Fruit fly (Drosophila melanogaster): ENCODE measurements around the gene CG14143.
A peak's percentile ranks its signal among the peaks of the same experiment; 100 is the strongest.

The CG14143 gene

dm6 chr3L:11164899-11165298 lies 30.1 kb downstream of the CG14143 start, which contains the start of gene Alg10 (continued):
- TF ChIP-seq insv (GFP tag; optimal IDR thresholded peaks at IDR 0.05) (peak in 1 of 2 experiments; percentile 90), crp (GFP tag; optimal IDR thresholded peaks at IDR 0.05) (peak in 1 of 2 experiments; percentile 51), sim (GFP tag; IDR thresholded peaks at IDR 0.05) (no peak), pzg (GFP tag; optimal IDR thresholded peaks at IDR 0.05) (peak; percentile 32)

- TF ChIP-seq tap (tag; optimal IDR thresholded peaks at IDR 0.05), result no peak
- peak; percentile 65 for TF ChIP-seq CG6854 (GFP tag; optimal IDR thresholded peaks at IDR 0.05)
- TF ChIP-seq CG15073 (GFP tag; optimal IDR thresholded peaks at IDR 0.05), result no peak
- peak; percentile 60 for TF ChIP-seq CoRest (tag; optimal IDR thresholded peaks at IDR 0.05)
- TF ChIP-seq CG12659 (GFP tag; optimal IDR thresholded peaks at IDR 0.05), result peak; percentile 58
- peak; percentile 13 for TF ChIP-seq fd3F (GFP tag; optimal IDR thresholded peaks at IDR 0.05)
- TF ChIP-seq repo (GFP tag; optimal IDR thresholded peaks at IDR 0.05), result no peak
- no peak for TF ChIP-seq dm (GFP tag; optimal IDR thresholded peaks at IDR 0.05)
- TF ChIP-seq Mrtf (GFP tag; IDR thresholded peaks at IDR 0.05), result no peak
- TF ChIP-seq ac (GFP tag; optimal IDR thresholded peaks at IDR 0.05), result peak; percentile 64
- TF ChIP-seq CG34422 (GFP tag; IDR thresholded peaks at IDR 0.05), result peak; percentile 61; the same call in 1 of the 3 replicates
- TF ChIP-seq otp (GFP tag; IDR thresholded peaks at IDR 0.05), result 0 out of 3 replicates have a peak, but pooled peaks have one; percentile 27
- TF ChIP-seq CG6765 (GFP tag; optimal IDR thresholded peaks at IDR 0.05), result peak; percentile 73
- TF ChIP-seq Hr39 (optimal IDR thresholded peaks at IDR 0.05), result no peak
- TF ChIP-seq CG31224 (GFP tag; IDR thresholded peaks at IDR 0.05), result no peak
- TF ChIP-seq CG30431 (GFP tag; optimal IDR thresholded peaks at IDR 0.05), result peak; percentile 20
- TF ChIP-seq CG7928 (GFP tag; optimal IDR thresholded peaks at IDR 0.05), result no peak
- peak in 1 of 2 experiments; percentile 42 for TF ChIP-seq bsh (GFP tag; optimal IDR thresholded peaks at IDR 0.05)
- TF ChIP-seq slbo (GFP tag; IDR thresholded peaks at IDR 0.05), result no peak
- peak; percentile 24; the same call in 1 of the 2 replicates for TF ChIP-seq Bgb (GFP tag; IDR thresholded peaks at IDR 0.05; ENCODE audit: partially characterized antibody)
- no peak for TF ChIP-seq knrl (GFP tag; IDR thresholded peaks at IDR 0.05; ENCODE audit: partially characterized antibody)
- TF ChIP-seq CG17802 (tag; optimal IDR thresholded peaks at IDR 0.05), result no peak
- no peak for TF ChIP-seq CG17359 (tag; optimal IDR thresholded peaks at IDR 0.05)
- no peak for TF ChIP-seq Sry-β (GFP tag; optimal IDR thresholded peaks at IDR 0.05)
- peak; percentile 22 for TF ChIP-seq fd64A (GFP tag; optimal IDR thresholded peaks at IDR 0.05)
- TF ChIP-seq sc (optimal IDR thresholded peaks at IDR 0.05), result no peak
- peak; percentile 36 for TF ChIP-seq sc (GFP tag; optimal IDR thresholded peaks at IDR 0.05)
- no peak for TF ChIP-seq CG11093 (GFP tag; IDR thresholded peaks at IDR 0.05)
- TF ChIP-seq BtbVII (GFP tag; optimal IDR thresholded peaks at IDR 0.05), result peak; percentile 79
- TF ChIP-seq bcd (GFP tag; optimal IDR thresholded peaks at IDR 0.05), result peak; percentile 59
- peak; percentile 71 for TF ChIP-seq Myb (GFP tag; optimal IDR thresholded peaks at IDR 0.05)
- TF ChIP-seq CG14965 (GFP tag; optimal IDR thresholded peaks at IDR 0.05; ENCODE audit: borderline replicate concordance), result no peak
- peak; percentile 18 for TF ChIP-seq sqz (GFP tag; optimal IDR thresholded peaks at IDR 0.05)
- TF ChIP-seq CG30020 (tag; optimal IDR thresholded peaks at IDR 0.05), result no peak
- no peak for TF ChIP-seq Vsx1 (GFP tag; optimal IDR thresholded peaks at IDR 0.05)
- peak; percentile 62 for TF ChIP-seq Hsf (GFP tag; optimal IDR thresholded peaks at IDR 0.05)
- TF ChIP-seq Med (GFP tag), result peak; percentile 93
- TF ChIP-seq cato (GFP tag; optimal IDR thresholded peaks at IDR 0.05; ENCODE audit: borderline replicate concordance), result no peak
- peak; percentile 38; the same call in 1 of the 2 replicates for TF ChIP-seq CG16779 (GFP tag; IDR thresholded peaks at IDR 0.05)
- TF ChIP-seq Taf1 (GFP tag; IDR thresholded peaks at IDR 0.05), result no peak
- TF ChIP-seq ranshi (GFP tag; IDR thresholded peaks at IDR 0.05), result no peak; the same call in 1 of the 2 replicates
- TF ChIP-seq Doc2 (GFP tag; IDR thresholded peaks at IDR 0.05), result no peak
- no peak for TF ChIP-seq CG15696 (tag; optimal IDR thresholded peaks at IDR 0.05)
Measured at dm6 chr3L:11169299-11170181, 34.8 kb downstream of the CG14143 start, which contains the start of the genes wls and Adck5. Gene wls (minus strand): TSS chr3L:11169625. Gene Adck5 (plus strand): TSS chr3L:11169817.

Data from whole organism, embryonic.